Worm (Caenorhabditis elegans): Measurements from ENCODE around the gene nbet-1.

- TF ChIP-seq madf-8 (GFP tag; conservative IDR thresholded peaks at IDR 0.05): no peak
- no peak for TF ChIP-seq snpc-4 (GFP tag; optimal IDR thresholded peaks at IDR 0.05)
- TF ChIP-seq snpc-4 (tag; optimal IDR thresholded peaks at IDR 0.05): no peak
- no peak for TF ChIP-seq rpc-1 (optimal IDR thresholded peaks at IDR 0.05)
- no peak for TF ChIP-seq rpc-1 (tag; optimal IDR thresholded peaks at IDR 0.05)
- TF ChIP-seq madf-6 (GFP tag; IDR thresholded peaks at IDR 0.05): no peak
- TF ChIP-seq sea-2 (GFP tag; IDR thresholded peaks at IDR 0.05): no peak
- no peak for TF ChIP-seq unc-130 (GFP tag; optimal IDR thresholded peaks at IDR 0.05)
- TF ChIP-seq somi-1 (GFP tag; optimal IDR thresholded peaks at IDR 0.05): no peak
- no peak for TF ChIP-seq atf-7 (tag; optimal IDR thresholded peaks at IDR 0.05)
Measured at ce11 chrIV:5215092-5215491, 5.8 kb downstream of the nbet-1 start, which contains the start of gene Y59E9AL.4.

Measured in whole organism, young adult.